Fruit fly (Drosophila melanogaster) whole organism, embryonic: Measurements from ENCODE around the gene MRG15.
A peak's percentile ranks its signal among the peaks of the same experiment; 100 is the strongest.

ENCODE experiments used
- ATbp ChIP-seq: fragments of 200-800 bp; sonication (Bioruptor generic); optimal IDR thresholded peaks from 2 replicates; lab custom pipeline; 2017; ENCODE audit warnings: missing biosample characterization, mild to moderate bottlenecking, missing genetic modification characterization, missing genetic modification reagents
- Bgb ChIP-seq: fragments of 200-800 bp; sonication (Bioruptor generic); IDR thresholded peaks from 2 replicates; pipeline ENCODE4 v1.3.6; 2022; ENCODE audit warnings: missing biosample characterization, missing genetic modification characterization; ENCODE audit not compliant: partially characterized antibody
- BtbVII ChIP-seq: fragments of 200-800 bp; sonication (Bioruptor generic); optimal IDR thresholded peaks from 3 replicates; lab custom pipeline; 2017; ENCODE audit warnings: missing biosample characterization, mild to moderate bottlenecking, missing genetic modification characterization
- CG10267 ChIP-seq: fragments of 200-800 bp; sonication (Bioruptor generic); optimal IDR thresholded peaks from 2 replicates; lab custom pipeline; 2018; ENCODE audit warnings: missing biosample characterization, mild to moderate bottlenecking, missing genetic modification characterization, moderate library complexity
- CG10543 ChIP-seq: fragments of 200-800 bp; sonication (Bioruptor generic); optimal IDR thresholded peaks from 3 replicates; lab custom pipeline; 2017; ENCODE audit warnings: missing biosample characterization, mild to moderate bottlenecking, missing genetic modification characterization, moderate library complexity
- CG10654 ChIP-seq: fragments of 200-800 bp; sonication (Bioruptor generic); optimal IDR thresholded peaks from 2 replicates; lab custom pipeline; 2016; ENCODE audit warnings: missing biosample characterization, missing genetic modification characterization
- CG12744 ChIP-seq: fragments of 200-800 bp; sonication (Bioruptor generic); optimal IDR thresholded peaks from 2 replicates; lab custom pipeline; 2016; ENCODE audit warnings: missing biosample characterization, missing genetic modification characterization
- CG14014 ChIP-seq: fragments of 200-800 bp; sonication (Bioruptor generic); IDR thresholded peaks from 2 replicates; pipeline ENCODE4 v1.3.6; 2022; ENCODE audit warnings: missing biosample characterization, missing genetic modification characterization
- CG14050 ChIP-seq: fragments of 200-800 bp; sonication (Bioruptor generic); IDR thresholded peaks from 3 replicates; pipeline ENCODE4 v1.3.6; 2022; ENCODE audit warnings: missing biosample characterization, missing genetic modification characterization
- CG15269 ChIP-seq: fragments of 200-800 bp; sonication (Bioruptor generic); optimal IDR thresholded peaks from 2 replicates; lab custom pipeline; 2018; ENCODE audit warnings: missing biosample characterization, mild to moderate bottlenecking, missing genetic modification characterization, moderate library complexity
- CG15601 ChIP-seq: fragments of 200-800 bp; sonication (Bioruptor generic); optimal IDR thresholded peaks from 3 replicates; lab custom pipeline; 2019; ENCODE audit warnings: missing biosample characterization, mild to moderate bottlenecking, missing genetic modification characterization, moderate library complexity
- CG1647 ChIP-seq: fragments of 200-800 bp; sonication (Bioruptor generic); optimal IDR thresholded peaks from 3 replicates; lab custom pipeline; 2016; ENCODE audit warnings: missing biosample characterization, missing genetic modification characterization
- CG18011 ChIP-seq: fragments of 200-800 bp; sonication (Bioruptor generic); optimal IDR thresholded peaks from 2 replicates; lab custom pipeline; 2017; ENCODE audit warnings: missing biosample characterization, missing genetic modification characterization, mild to moderate bottlenecking, moderate library complexity, missing genotype
- CG31441 ChIP-seq: fragments of 200-800 bp; sonication (Bioruptor generic); IDR thresholded peaks from 2 replicates; pipeline ENCODE4 v1.3.6; 2022; ENCODE audit warnings: missing biosample characterization, missing genetic modification characterization
- CG34422 ChIP-seq: fragments of 200-800 bp; sonication (Bioruptor generic); IDR thresholded peaks from 3 replicates; pipeline ENCODE4 v1.3.6; 2022; ENCODE audit warnings: missing biosample characterization, missing genetic modification characterization
- CG4707 ChIP-seq: fragments of 200-800 bp; sonication (Bioruptor generic); optimal IDR thresholded peaks from 2 replicates; lab custom pipeline; 2018; ENCODE audit warnings: missing biosample characterization, mild to moderate bottlenecking, missing genetic modification characterization, moderate library complexity
- CG4820 ChIP-seq: fragments of 200-800 bp; sonication (Bioruptor generic); optimal IDR thresholded peaks from 3 replicates; lab custom pipeline; 2016; ENCODE audit warnings: missing biosample characterization, missing genetic modification characterization
- CG6254 ChIP-seq: fragments of 200-800 bp; sonication (Bioruptor generic); optimal IDR thresholded peaks from 3 replicates; lab custom pipeline; 2017; ENCODE audit warnings: mild to moderate bottlenecking, missing biosample characterization, missing genetic modification reagents, missing genetic modification characterization
- CG7786 ChIP-seq: fragments of 200-800 bp; sonication (Bioruptor generic); optimal IDR thresholded peaks from 2 replicates; lab custom pipeline; 2016; ENCODE audit warnings: missing biosample characterization, missing genetic modification characterization
- Camta ChIP-seq: fragments of 200-800 bp; sonication (Bioruptor generic); optimal IDR thresholded peaks from 2 replicates; lab custom pipeline; 2016; ENCODE audit warnings: missing biosample characterization, missing genetic modification characterization
- CkIIα-i1 ChIP-seq: fragments of 200-800 bp; sonication (Bioruptor generic); IDR thresholded peaks from 2 replicates; pipeline ENCODE4 v1.3.6; 2022; ENCODE audit warnings: missing biosample characterization, missing genetic modification characterization
- Doc3 ChIP-seq: fragments of 200-800 bp; sonication (Bioruptor generic); IDR thresholded peaks from 3 replicates; pipeline ENCODE4 v1.3.6; 2022; ENCODE audit warnings: missing biosample characterization, missing genetic modification characterization; ENCODE audit not compliant: partially characterized antibody
- E2f2 ChIP-seq: fragments of 200-800 bp; sonication (Bioruptor generic); IDR thresholded peaks from 2 replicates; pipeline ENCODE4 v1.3.6; 2022; ENCODE audit warnings: missing biosample characterization, missing genetic modification characterization
- Eip74EF ChIP-seq, 2 experiments: fragments of 200-800 bp in 1 of 2; fragments of >200 bp in 1 of 2; sonication (Bioruptor generic) in 1 of 2; optimal IDR thresholded peaks; 2 replicates each; lab custom pipeline; 2017 to 2019; ENCODE audit warnings: missing biosample characterization in 2 of 2, missing genetic modification characterization in 2 of 2, mild to moderate bottlenecking in 1 of 2, moderate library complexity in 1 of 2
- Ets65A ChIP-seq: fragments of 200-800 bp; sonication (Bioruptor generic); peaks from one replicate; lab custom pipeline; 2016; ENCODE audit warnings: missing biosample characterization, missing genetic modification characterization
- Fer3 ChIP-seq: fragments of 200-800 bp; sonication (Bioruptor generic); optimal IDR thresholded peaks from 2 replicates; lab custom pipeline; 2018; ENCODE audit warnings: missing biosample characterization, mild to moderate bottlenecking, missing genetic modification characterization, moderate library complexity
- H2.0 ChIP-seq: fragments of 200-800 bp; sonication (Bioruptor generic); IDR thresholded peaks from 2 replicates; pipeline ENCODE4 v1.3.6; 2022; ENCODE audit warnings: missing biosample characterization, missing genetic modification characterization
- HmgZ ChIP-seq: fragments of 200-800 bp; sonication (Bioruptor generic); optimal IDR thresholded peaks from 2 replicates; lab custom pipeline; 2018; ENCODE audit warnings: missing biosample characterization, mild to moderate bottlenecking, missing genetic modification characterization
- Hmr ChIP-seq: fragments of 200-800 bp; sonication (Bioruptor generic); optimal IDR thresholded peaks from 3 replicates; lab custom pipeline; 2017; ENCODE audit warnings: mild to moderate bottlenecking, missing biosample characterization, missing genetic modification reagents, missing genetic modification characterization
- Kr ChIP-seq: fragments of 200-800 bp; sonication (Bioruptor generic); optimal IDR thresholded peaks from 2 replicates; lab custom pipeline; 2017; ENCODE audit warnings: missing biosample characterization, mild to moderate bottlenecking, missing genetic modification characterization
- NC2α ChIP-seq: fragments of 200-800 bp; sonication (Bioruptor generic); optimal IDR thresholded peaks from 2 replicates; lab custom pipeline; 2016; ENCODE audit warnings: missing biosample characterization, missing genetic modification characterization
- NFAT ChIP-seq: fragments of 200-800 bp; sonication (Bioruptor generic); IDR thresholded peaks from 2 replicates; pipeline ENCODE4 v1.3.6; 2022; ENCODE audit warnings: missing biosample characterization, missing genetic modification characterization
- Ravus ChIP-seq: fragments of 200-800 bp; sonication (Bioruptor generic); IDR thresholded peaks from 2 replicates; pipeline ENCODE4 v1.3.6; 2022; ENCODE audit warnings: missing biosample characterization, missing genetic modification characterization
- Sin3A ChIP-seq: fragments of >200 bp; optimal IDR thresholded peaks from 2 replicates; lab custom pipeline; 2018
- Sox100B ChIP-seq: fragments of 200-800 bp; sonication (Bioruptor generic); optimal IDR thresholded peaks from 3 replicates; lab custom pipeline; 2018; ENCODE audit warnings: missing biosample characterization, mild to moderate bottlenecking, missing genetic modification characterization
- Sox102F ChIP-seq: fragments of 200-800 bp; sonication (Bioruptor generic); optimal IDR thresholded peaks from 2 replicates; lab custom pipeline; 2018; ENCODE audit warnings: missing biosample characterization, mild to moderate bottlenecking, missing genetic modification characterization, moderate library complexity
- ase ChIP-seq: fragments of 200-800 bp; sonication (Bioruptor generic); IDR thresholded peaks from 3 replicates; pipeline ENCODE4 v1.3.6; 2022; ENCODE audit warnings: missing biosample characterization, missing genetic modification characterization
- cad ChIP-seq: fragments of >200 bp; optimal IDR thresholded peaks from 2 replicates; lab custom pipeline; 2017; ENCODE audit warnings: missing biosample characterization, missing genetic modification characterization
- corto ChIP-seq: fragments of 200-800 bp; sonication (Bioruptor generic); optimal IDR thresholded peaks from 2 replicates; lab custom pipeline; 2016; ENCODE audit warnings: missing biosample characterization, mild to moderate bottlenecking, missing genetic modification characterization, moderate library complexity
- dan ChIP-seq: fragments of 200-800 bp; sonication (Bioruptor generic); IDR thresholded peaks from 2 replicates; pipeline ENCODE4 v1.3.6; 2022; ENCODE audit warnings: missing biosample characterization, missing genetic modification characterization
- dysf ChIP-seq: fragments of 200-800 bp; sonication (Bioruptor generic); IDR thresholded peaks from 3 replicates; pipeline ENCODE4 v1.3.6; 2022; ENCODE audit warnings: missing biosample characterization, missing genetic modification characterization
- jing ChIP-seq: fragments of 200-800 bp; sonication (Bioruptor generic); optimal IDR thresholded peaks from 2 replicates; lab custom pipeline; 2018; ENCODE audit warnings: missing biosample characterization, mild to moderate bottlenecking, missing genetic modification characterization
- onecut ChIP-seq: fragments of 200-800 bp; sonication (Bioruptor generic); IDR thresholded peaks from 2 replicates; pipeline ENCODE4 v1.3.6; 2022; ENCODE audit warnings: missing biosample characterization, missing genetic modification characterization
- pita ChIP-seq: fragments of 200-800 bp; sonication (Bioruptor generic); optimal IDR thresholded peaks from 2 replicates; lab custom pipeline; 2017; ENCODE audit warnings: missing biosample characterization, mild to moderate bottlenecking, missing genetic modification characterization
- seq ChIP-seq: fragments of 200-800 bp; sonication (Bioruptor generic); IDR thresholded peaks from 2 replicates; pipeline ENCODE4 v1.3.6; 2022; ENCODE audit warnings: missing biosample characterization, missing genetic modification characterization
- sna ChIP-seq: fragments of 200-800 bp; sonication (Bioruptor generic); IDR thresholded peaks from 2 replicates; pipeline ENCODE4 v1.3.6; 2022; ENCODE audit warnings: missing biosample characterization, missing genetic modification characterization; ENCODE audit not compliant: partially characterized antibody
- sqz ChIP-seq: fragments of 200-800 bp; sonication (Bioruptor generic); optimal IDR thresholded peaks from 3 replicates; lab custom pipeline; 2018; ENCODE audit warnings: missing biosample characterization, mild to moderate bottlenecking, missing genetic modification characterization
- stc ChIP-seq: fragments of 200-800 bp; sonication (Bioruptor generic); IDR thresholded peaks from 2 replicates; pipeline ENCODE4 v1.3.6; 2022; ENCODE audit warnings: missing biosample characterization, missing genetic modification characterization
- tap ChIP-seq: fragments of 200-800 bp; optimal IDR thresholded peaks from 3 replicates; lab custom pipeline; 2019; ENCODE audit warnings: missing biosample characterization, mild to moderate bottlenecking, missing genetic modification characterization, moderate library complexity
- tin ChIP-seq: fragments of 200-800 bp; sonication (Bioruptor generic); optimal IDR thresholded peaks from 3 replicates; lab custom pipeline; 2016; ENCODE audit warnings: missing biosample characterization, missing genetic modification characterization
- unc-4 ChIP-seq: fragments of 200-800 bp; sonication (Bioruptor generic); IDR thresholded peaks from 2 replicates; pipeline ENCODE4 v1.3.6; 2022; ENCODE audit warnings: missing biosample characterization, missing genetic modification characterization; ENCODE audit not compliant: partially characterized antibody
- zf30C ChIP-seq: fragments of 200-800 bp; sonication (Bioruptor generic); optimal IDR thresholded peaks from 3 replicates; lab custom pipeline; 2018; ENCODE audit warnings: missing biosample characterization, mild to moderate bottlenecking, missing genetic modification characterization
- zfh2 ChIP-seq: fragments of 200-800 bp; sonication (Bioruptor generic); optimal IDR thresholded peaks from 2 replicates; lab custom pipeline; 2016; ENCODE audit warnings: missing biosample characterization, missing genetic modification characterization

MRG15 gene

DNA sequence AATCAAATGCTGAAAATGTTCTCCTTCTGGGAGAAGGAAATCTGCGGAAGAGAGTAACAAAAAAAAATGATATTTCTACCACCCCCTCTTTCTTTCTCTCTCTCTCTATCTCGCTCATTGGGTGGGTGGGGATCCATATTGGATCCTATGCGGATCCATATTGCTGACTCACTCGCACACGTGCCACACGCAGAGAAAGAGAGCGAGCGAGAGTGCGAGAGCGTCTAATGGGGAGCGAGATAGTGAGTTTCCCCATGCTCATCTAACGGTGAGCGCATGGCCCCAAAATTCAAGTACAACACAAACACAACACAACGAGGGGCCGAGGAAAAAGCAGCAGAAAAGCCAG, 8.8 kb upstream of the MRG15 start (continued):
- no peak for TF ChIP-seq Sox102F (GFP tag; lab: Kevin White, UChicago)
- no peak for TF ChIP-seq Kr (GFP tag; lab: Kevin White, UChicago)
- TF ChIP-seq NC2α (GFP tag; lab: Kevin White, UChicago), result no peak
- TF ChIP-seq dan (GFP tag; lab: Robert Waterston, UW), result no peak
- TF ChIP-seq BtbVII (GFP tag; lab: Kevin White, UChicago), result no peak
- TF ChIP-seq zfh2 (GFP tag; lab: Kevin White, UChicago), result no peak
- no peak for TF ChIP-seq zf30C (GFP tag; lab: Kevin White, UChicago)
- TF ChIP-seq CG14014 (GFP tag; lab: Robert Waterston, UW), result no peak
- peak; percentile 30 for TF ChIP-seq HmgZ (tag; lab: Kevin White, UChicago)
- TF ChIP-seq ase (GFP tag; lab: Robert Waterston, UW), result no peak
- TF ChIP-seq Sin3A (lab: Kevin White, UChicago), result no peak
- no peak for TF ChIP-seq Camta (GFP tag; lab: Kevin White, UChicago)
- no peak for TF ChIP-seq tin (GFP tag; lab: Kevin White, UChicago)
- no peak for TF ChIP-seq dysf (GFP tag; lab: Robert Waterston, UW)
- TF ChIP-seq CG1647 (GFP tag; lab: Kevin White, UChicago), result no peak
- no peak for TF ChIP-seq NFAT
- no peak for TF ChIP-seq CG6254 (GFP tag; lab: Kevin White, UChicago)
- peak; percentile 11; the same call in 1 of the 2 replicates for TF ChIP-seq onecut (GFP tag; lab: Robert Waterston, UW)
- TF ChIP-seq CG7786 (GFP tag; lab: Kevin White, UChicago), result no peak
- TF ChIP-seq corto (GFP tag; lab: Kevin White, UChicago), result no peak
- TF ChIP-seq pita (GFP tag; lab: Kevin White, UChicago), result no peak
- no peak for TF ChIP-seq CG31441 (GFP tag; lab: Robert Waterston, UW)
- TF ChIP-seq CkIIα-i1 (GFP tag; lab: Robert Waterston, UW), result no peak
- TF ChIP-seq stc, result no peak
- peak; percentile 82 for TF ChIP-seq sqz (GFP tag; lab: Kevin White, UChicago)
- TF ChIP-seq CG18011 (GFP tag; lab: Kevin White, UChicago), result no peak
- no peak for TF ChIP-seq H2.0 (GFP tag; lab: Robert Waterston, UW)
- TF ChIP-seq cad (GFP tag; lab: Kevin White, UChicago), result no peak
- TF ChIP-seq ATbp, result no peak
- no peak for TF ChIP-seq CG15269 (tag; lab: Kevin White, UChicago)
- no peak for TF ChIP-seq CG14050
- TF ChIP-seq tap (tag; lab: Kevin White, UChicago), result no peak
- no peak for TF ChIP-seq CG34422 (GFP tag; lab: Robert Waterston, UW)
- TF ChIP-seq sna (GFP tag; lab: Robert Waterston, UW), result no peak
- TF ChIP-seq Doc3 (GFP tag; lab: Robert Waterston, UW), result no peak
- no peak for TF ChIP-seq CG12744 (GFP tag; lab: Kevin White, UChicago)
- TF ChIP-seq Ets65A, result no peak
- no peak for TF ChIP-seq unc-4 (GFP tag; lab: Robert Waterston, UW)
- TF ChIP-seq CG4707 (GFP tag; lab: Kevin White, UChicago), result peak; percentile 1
- TF ChIP-seq Hmr (GFP tag; lab: Kevin White, UChicago), result peak; percentile 35
- TF ChIP-seq Fer3, result no peak
- no peak for TF ChIP-seq E2f2 (GFP tag; lab: Robert Waterston, UW)
- TF ChIP-seq Ravus, result no peak
- TF ChIP-seq CG15601 (tag; lab: Kevin White, UChicago), result no peak
- no peak for TF ChIP-seq Bgb
- TF ChIP-seq CG10543 (GFP tag; lab: Kevin White, UChicago), result no peak
- peak in 1 of 2 experiments; percentile 4 for TF ChIP-seq Eip74EF (GFP tag; optimal IDR thresholded peaks at IDR 0.05; lab: Kevin White, UChicago)
- TF ChIP-seq CG10654, result no peak
- no peak for TF ChIP-seq jing (GFP tag; lab: Kevin White, UChicago)
- TF ChIP-seq CG4820, result no peak
- TF ChIP-seq CG10267 (tag; lab: Kevin White, UChicago), result no peak
- TF ChIP-seq Sox100B (GFP tag; lab: Kevin White, UChicago), result no peak
- TF ChIP-seq seq, result no peak
